Fruit fly (Drosophila melanogaster): ENCODE data around the gene CG3808.

The CG3808 gene

DNA sequence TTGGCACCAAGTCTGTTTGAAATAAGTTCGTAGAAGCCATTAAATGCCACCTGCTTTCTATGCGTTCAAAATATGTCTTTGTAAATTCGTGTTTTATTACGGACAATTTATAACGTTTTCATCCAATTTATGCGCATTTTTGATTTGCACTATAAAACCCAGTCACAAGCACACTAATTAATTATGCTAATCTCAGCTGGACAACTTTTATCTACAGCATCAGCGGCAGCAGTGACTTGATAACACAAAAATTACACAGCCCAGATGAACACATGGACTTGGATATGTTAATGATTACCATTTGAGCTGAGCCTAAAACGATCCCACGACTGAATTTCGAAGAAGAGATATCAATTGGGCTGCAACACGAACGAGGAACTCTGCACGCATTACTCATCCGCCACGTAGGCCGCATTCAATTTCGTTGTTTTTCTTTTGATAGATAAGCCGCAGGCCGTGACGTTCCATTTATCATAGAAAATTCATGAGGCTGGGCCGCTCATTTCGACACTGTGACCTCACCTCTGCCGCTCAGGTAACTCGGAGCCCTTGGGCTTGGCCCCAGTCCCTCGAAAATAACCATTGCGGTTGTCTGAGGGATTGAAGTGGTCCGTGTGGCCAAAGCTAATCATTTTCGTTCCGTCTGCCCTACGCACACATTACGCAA is 12.8 kb upstream of the CG3808 start:
- TF ChIP-seq Eip93F (GFP tag; optimal IDR thresholded peaks at IDR 0.05) (no peak), CG8632 (GFP tag; optimal IDR thresholded peaks at IDR 0.05) (no peak), CG1621 (tag; optimal IDR thresholded peaks at IDR 0.05) (no peak), Hr38 (GFP tag; optimal IDR thresholded peaks at IDR 0.05) (no peak), net (GFP tag; optimal IDR thresholded peaks at IDR 0.05) (no peak), CG3919 (GFP tag; optimal IDR thresholded peaks at IDR 0.05) (no peak), dsx (GFP tag; optimal IDR thresholded peaks at IDR 0.05; ENCODE audit: poor library complexity, severe bottlenecking) (no peak), CG34406 (GFP tag; optimal IDR thresholded peaks at IDR 0.05) (no peak), CG16779 (tag; optimal IDR thresholded peaks at IDR 0.05) (no peak), eg (GFP tag; IDR thresholded peaks at IDR 0.05) (no peak), CG6163 (GFP tag; IDR thresholded peaks at IDR 0.05) (no peak), fkh (GFP tag; optimal IDR thresholded peaks at IDR 0.05) (no peak), Smox (GFP tag; optimal IDR thresholded peaks at IDR 0.05) (no peak), Gug (GFP tag; IDR thresholded peaks at IDR 0.05) (no peak)

DNA sequence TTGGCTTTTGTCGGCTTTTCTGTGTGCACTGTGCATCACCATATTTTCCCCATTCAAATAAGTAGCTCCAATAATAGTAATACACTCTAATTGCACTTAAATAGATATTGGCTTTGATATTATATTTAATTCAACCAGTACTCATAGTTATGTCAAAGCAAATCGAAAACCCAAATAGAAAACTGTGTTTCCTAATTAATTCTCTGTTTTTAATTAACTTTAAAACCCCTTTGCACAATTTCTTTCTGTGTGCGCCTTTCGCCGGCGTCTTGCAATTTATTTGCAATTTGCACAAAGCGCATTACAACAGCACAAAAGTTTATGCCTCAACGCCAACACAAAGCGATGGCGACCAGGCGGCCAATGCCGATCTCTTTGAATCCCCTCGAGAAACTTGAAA is 10.8 kb upstream of the CG3808 start:
- TF ChIP-seq CG32006 (GFP tag; optimal IDR thresholded peaks at IDR 0.05) (peak; percentile 78), Eip93F (GFP tag; optimal IDR thresholded peaks at IDR 0.05) (no peak), CG10631 (GFP tag; optimal IDR thresholded peaks at IDR 0.05) (peak; percentile 10), acj6 (GFP tag; optimal IDR thresholded peaks at IDR 0.05) (peak; percentile 43), Sox14 (GFP tag; optimal IDR thresholded peaks at IDR 0.05) (peak; percentile 51), CG8632 (GFP tag; optimal IDR thresholded peaks at IDR 0.05) (peak; percentile 30), CG9139 (GFP tag; optimal IDR thresholded peaks at IDR 0.05) (no peak), CG8119 (GFP tag; IDR thresholded peaks at IDR 0.05) (peak; percentile 83), Smox (GFP tag; optimal IDR thresholded peaks at IDR 0.05) (no peak), salr (GFP tag; optimal IDR thresholded peaks at IDR 0.05) (peak in 1 of 2 experiments; percentile 44), dac (GFP tag; optimal IDR thresholded peaks at IDR 0.05) (no peak), CG10669 (GFP tag; optimal IDR thresholded peaks at IDR 0.05) (no peak), esn (GFP tag; optimal IDR thresholded peaks at IDR 0.05) (peak; percentile 57), topi (GFP tag; optimal IDR thresholded peaks at IDR 0.05) (peak; percentile 8), CG15336 (GFP tag; IDR thresholded peaks at IDR 0.05) (peak; percentile 81), CG11902 (GFP tag; optimal IDR thresholded peaks at IDR 0.05) (no peak), CG7368 (GFP tag; optimal IDR thresholded peaks at IDR 0.05) (no peak), Eip78C (GFP tag) (peak; percentile 82), lz (GFP tag; optimal IDR thresholded peaks at IDR 0.05) (peak; percentile 16), CG6854 (GFP tag; optimal IDR thresholded peaks at IDR 0.05) (no peak), Ets21C (GFP tag; optimal IDR thresholded peaks at IDR 0.05) (no peak), achi (GFP tag; optimal IDR thresholded peaks at IDR 0.05) (peak; percentile 40), vri (GFP tag; optimal IDR thresholded peaks at IDR 0.05) (no peak), CG11294 (GFP tag; IDR thresholded peaks at IDR 0.05) (0 out of 2 replicates have a peak, but pooled peaks have one; percentile 11), Hr38 (GFP tag; optimal IDR thresholded peaks at IDR 0.05) (no peak), Hr39 (GFP tag; optimal IDR thresholded peaks at IDR 0.05) (no peak), fd59A (GFP tag; optimal IDR thresholded peaks at IDR 0.05) (no peak), Ets96B (tag; optimal IDR thresholded peaks at IDR 0.05) (peak; percentile 14), ss (GFP tag; optimal IDR thresholded peaks at IDR 0.05) (no peak), CG16779 (tag; optimal IDR thresholded peaks at IDR 0.05) (no peak), Eip75B (GFP tag; optimal IDR thresholded peaks at IDR 0.05) (no peak), dsx (GFP tag; optimal IDR thresholded peaks at IDR 0.05; ENCODE audit: poor library complexity, severe bottlenecking) (no peak), Blimp-1 (GFP tag; optimal IDR thresholded peaks at IDR 0.05) (no peak), CG1621 (tag; optimal IDR thresholded peaks at IDR 0.05) (no peak), fkh (GFP tag; optimal IDR thresholded peaks at IDR 0.05) (no peak), CG6808 (GFP tag; optimal IDR thresholded peaks at IDR 0.05) (no peak), CG8319 (GFP tag; optimal IDR thresholded peaks at IDR 0.05) (no peak), CG6792 (GFP tag; optimal IDR thresholded peaks at IDR 0.05) (no peak), Lpt (GFP tag; optimal IDR thresholded peaks at IDR 0.05) (peak; percentile 64), Met (GFP tag; optimal IDR thresholded peaks at IDR 0.05) (peak; percentile 50), CG6276 (GFP tag; optimal IDR thresholded peaks at IDR 0.05) (peak; percentile 48), CG6163 (GFP tag; IDR thresholded peaks at IDR 0.05) (peak; percentile 46; the same call in 2 of the 3 replicates), pdm3 (GFP tag; optimal IDR thresholded peaks at IDR 0.05) (peak; percentile 65)
